Worm (Caenorhabditis elegans) whole organism, L1 larva: ENCODE measurements around the gene sra-32.

Experiments used
- C16A3.4 ChIP-seq: fragments of 150-350 bp; optimal IDR thresholded peaks from 2 replicates; lab custom pipeline; 2014; ENCODE audit warnings: missing biosample characterization, missing genetic modification characterization
- C34B4.2 ChIP-seq: sonication (generic microtip); optimal IDR thresholded peaks from 2 replicates; lab custom pipeline; 2017; ENCODE audit warnings: mild to moderate bottlenecking, missing genetic modification characterization, missing compliant biosample characterization
- F16B12.6 ChIP-seq: fragments of 150-350 bp; optimal IDR thresholded peaks from 2 replicates; lab custom pipeline; 2014; ENCODE audit warnings: missing biosample characterization, missing genetic modification characterization
- aha-1 ChIP-seq: fragments of 150-350 bp; optimal IDR thresholded peaks from 2 replicates; lab custom pipeline; 2014; ENCODE audit warnings: missing biosample characterization, missing genetic modification characterization
- blmp-1 ChIP-seq: fragments of 150-350 bp; optimal IDR thresholded peaks from 2 replicates; lab custom pipeline; 2014; ENCODE audit warnings: missing biosample characterization, missing genetic modification characterization
- ceh-8 ChIP-seq: fragments of 200-800 bp; sonication (Bioruptor generic); optimal IDR thresholded peaks from 2 replicates; lab custom pipeline; 2018; ENCODE audit warnings: mild to moderate bottlenecking, missing genetic modification characterization, moderate library complexity, missing compliant biosample characterization
- ceh-82 ChIP-seq, 3 experiments: fragments of 150-350 bp in 1 of 3; sonication (generic microtip) in 2 of 3; optimal IDR thresholded peaks; 2 replicates each; lab custom pipeline; 2014 to 2017; ENCODE audit warnings: missing biosample characterization in 3 of 3, missing genetic modification characterization in 3 of 3
- ceh-88 ChIP-seq: fragments of 200-800 bp; sonication (Bioruptor generic); IDR thresholded peaks from 2 replicates; pipeline ENCODE4 v1.3.6; 2022; ENCODE audit warnings: missing genetic modification characterization, missing compliant biosample characterization
- ceh-90 ChIP-seq: sonication (generic microtip); optimal IDR thresholded peaks from 2 replicates; lab custom pipeline; 2016; ENCODE audit warnings: missing genetic modification characterization, missing compliant biosample characterization
- dpl-1 ChIP-seq, 3 experiments: fragments of 150-350 bp in 2 of 3; sonication (generic microtip) in 1 of 3; optimal IDR thresholded peaks; 2 replicates each; lab custom pipeline; 2014 to 2017; ENCODE audit warnings: missing biosample characterization in 3 of 3, missing genetic modification characterization in 3 of 3, missing genetic modification reagents in 3 of 3
- efl-1 ChIP-seq, 4 experiments: fragments of 150-350 bp; optimal IDR thresholded peaks in 3 of 4; peaks in 1 of 4; 1 replicate in 1 of 4; 2 replicates in 3 of 4; lab custom pipeline; 2014; ENCODE audit warnings: missing biosample characterization in 2 of 4, missing genetic modification characterization in 2 of 4, missing genetic modification reagents in 2 of 4
- efl-3 ChIP-seq: fragments of 200-800 bp; sonication (Bioruptor generic); optimal IDR thresholded peaks from 2 replicates; lab custom pipeline; 2018; ENCODE audit warnings: mild to moderate bottlenecking, missing genetic modification characterization, missing compliant biosample characterization
- egl-27 ChIP-seq, 2 experiments: fragments of 150-350 bp in 1 of 2; sonication (generic microtip); optimal IDR thresholded peaks; 3 replicates each; lab custom pipeline; 2017 to 2018; ENCODE audit warnings: missing biosample characterization in 2 of 2, missing genetic modification characterization in 2 of 2, missing genetic modification reagents in 2 of 2
- elt-2 ChIP-seq: sonication (generic microtip); optimal IDR thresholded peaks from 2 replicates; lab custom pipeline; 2016; ENCODE audit warnings: missing genetic modification characterization, mild to moderate bottlenecking, inconsistent platforms, missing compliant biosample characterization, missing genetic modification reagents
- elt-3 ChIP-seq, 6 experiments: fragments of 150-350 bp in 1 of 6; sonication (generic microtip); optimal IDR thresholded peaks; 2 replicates each; lab custom pipeline; 2017 to 2018; ENCODE audit warnings: missing biosample characterization in 6 of 6, missing genetic modification characterization in 6 of 6, inconsistent platforms in 1 of 6
- fkh-4 ChIP-seq: sonication (generic microtip); optimal IDR thresholded peaks from 2 replicates; lab custom pipeline; 2016; ENCODE audit warnings: missing compliant biosample characterization, missing genetic modification characterization, borderline replicate concordance
- fkh-8 ChIP-seq: sonication (generic microtip); optimal IDR thresholded peaks from 2 replicates; lab custom pipeline; 2016; ENCODE audit warnings: mild to moderate bottlenecking, missing genetic modification characterization, missing compliant biosample characterization
- fos-1 ChIP-seq: fragments of 150-350 bp; optimal IDR thresholded peaks from 2 replicates; lab custom pipeline; 2014; ENCODE audit warnings: missing biosample characterization, missing genetic modification characterization
- grh-1 ChIP-seq: fragments of 200-800 bp; sonication (Bioruptor generic); IDR thresholded peaks from 2 replicates; pipeline ENCODE4 v1.3.6; 2022; ENCODE audit warnings: missing genetic modification reagents, missing genetic modification characterization, missing compliant biosample characterization
- hlh-17 ChIP-seq: fragments of 200-800 bp; sonication (Bioruptor generic); optimal IDR thresholded peaks from 2 replicates; lab custom pipeline; 2018; ENCODE audit warnings: missing genetic modification characterization, mild to moderate bottlenecking, missing compliant biosample characterization, moderate library complexity, borderline replicate concordance
- irx-1 ChIP-seq: sonication (generic microtip); optimal IDR thresholded peaks from 2 replicates; lab custom pipeline; 2016; ENCODE audit warnings: missing genetic modification characterization, missing compliant biosample characterization
- jun-1 ChIP-seq: fragments of 150-350 bp; optimal IDR thresholded peaks from 2 replicates; lab custom pipeline; 2014; ENCODE audit warnings: missing biosample characterization, missing genetic modification reagents, missing genetic modification characterization
- lin-13 ChIP-seq: fragments of 150-350 bp; optimal IDR thresholded peaks from 2 replicates; lab custom pipeline; 2014; ENCODE audit warnings: missing biosample characterization, missing genetic modification reagents, missing genetic modification characterization
- lin-14 ChIP-seq: fragments of 200-800 bp; sonication (Bioruptor generic); optimal IDR thresholded peaks from 2 replicates; lab custom pipeline; 2018; ENCODE audit warnings: mild to moderate bottlenecking, missing genetic modification characterization, moderate library complexity, missing compliant biosample characterization
- lin-15B ChIP-seq: fragments of 150-350 bp; sonication (generic microtip); optimal IDR thresholded peaks from 3 replicates; lab custom pipeline; 2014; ENCODE audit warnings: missing biosample characterization, missing genetic modification characterization
- lin-39 ChIP-seq: fragments of 150-350 bp; optimal IDR thresholded peaks from 2 replicates; lab custom pipeline; 2014; ENCODE audit warnings: missing biosample characterization, missing genetic modification reagents, missing genetic modification characterization
- lir-3 ChIP-seq: sonication (generic microtip); optimal IDR thresholded peaks from 2 replicates; lab custom pipeline; 2016; ENCODE audit warnings: mild to moderate bottlenecking, missing genetic modification characterization, moderate library complexity, missing compliant biosample characterization; ENCODE audit not compliant: poor library complexity
- mab-9 ChIP-seq: fragments of 200-800 bp; sonication (Bioruptor generic); IDR thresholded peaks from 2 replicates; pipeline ENCODE4 v1.3.6; 2022; ENCODE audit warnings: missing genetic modification reagents, missing genetic modification characterization, missing compliant biosample characterization
- mdl-1 ChIP-seq, 2 experiments: fragments of 150-350 bp; optimal IDR thresholded peaks; 2 replicates each; lab custom pipeline; 2014 to 2017; ENCODE audit warnings: missing biosample characterization in 2 of 2, missing genetic modification characterization in 2 of 2, inconsistent platforms in 1 of 2
- mep-1 ChIP-seq: fragments of 150-350 bp; optimal IDR thresholded peaks from 2 replicates; lab custom pipeline; 2014; ENCODE audit warnings: missing biosample characterization, missing genetic modification characterization
- nhr-11 ChIP-seq: fragments of 150-350 bp; optimal IDR thresholded peaks from 2 replicates; lab custom pipeline; 2014; ENCODE audit warnings: missing biosample characterization, missing genetic modification characterization
- nhr-19 ChIP-seq: fragments of 200-800 bp; sonication (Bioruptor generic); conservative IDR thresholded peaks from 2 replicates; pipeline ENCODE4 v1.3.6; 2022; ENCODE audit warnings: missing genetic modification characterization, missing compliant biosample characterization
- nhr-20 ChIP-seq: sonication (generic microtip); optimal IDR thresholded peaks from 2 replicates; lab custom pipeline; 2016; ENCODE audit warnings: mild to moderate bottlenecking, missing genetic modification characterization, missing compliant biosample characterization
- nhr-237 ChIP-seq: fragments of 150-350 bp; optimal IDR thresholded peaks from 2 replicates; lab custom pipeline; 2014; ENCODE audit warnings: missing biosample characterization, missing genetic modification characterization
- nhr-47 ChIP-seq: sonication (generic microtip); optimal IDR thresholded peaks from 2 replicates; lab custom pipeline; 2016; ENCODE audit warnings: mild to moderate bottlenecking, missing genetic modification characterization, moderate library complexity, missing compliant biosample characterization
- nhr-71 ChIP-seq: sonication (generic microtip); optimal IDR thresholded peaks from 2 replicates; lab custom pipeline; 2016; ENCODE audit warnings: mild to moderate bottlenecking, missing genetic modification characterization, moderate library complexity, missing compliant biosample characterization
- nhr-77 ChIP-seq: fragments of 150-350 bp; optimal IDR thresholded peaks from 2 replicates; lab custom pipeline; 2014; ENCODE audit warnings: missing biosample characterization, missing genetic modification characterization
- nhr-90 ChIP-seq: sonication (generic microtip); optimal IDR thresholded peaks from 2 replicates; lab custom pipeline; 2016; ENCODE audit warnings: mild to moderate bottlenecking, missing genetic modification characterization, missing compliant biosample characterization; ENCODE audit not compliant: poor library complexity
- pag-3 ChIP-seq: sonication (generic microtip); optimal IDR thresholded peaks from 2 replicates; lab custom pipeline; 2017; ENCODE audit warnings: missing genetic modification characterization, mild to moderate bottlenecking, missing compliant biosample characterization, antibody characterized with exemption, borderline replicate concordance; ENCODE audit not compliant: insufficient read depth
- pqm-1 ChIP-seq: sonication (generic microtip); optimal IDR thresholded peaks from 3 replicates; lab custom pipeline; 2017; ENCODE audit warnings: missing biosample characterization, missing genetic modification characterization
- rnt-1 ChIP-seq: sonication (generic microtip); optimal IDR thresholded peaks from 2 replicates; lab custom pipeline; 2016; ENCODE audit warnings: mild to moderate bottlenecking, missing genetic modification characterization, moderate library complexity, missing compliant biosample characterization
- skn-1 ChIP-seq: fragments of 150-350 bp; optimal IDR thresholded peaks from 2 replicates; lab custom pipeline; 2014; ENCODE audit warnings: missing biosample characterization, missing genetic modification characterization
- snpc-4 ChIP-seq: fragments of 150-350 bp; optimal IDR thresholded peaks from 2 replicates; lab custom pipeline; 2014; ENCODE audit warnings: missing biosample characterization, missing genetic modification characterization
- snu-23 ChIP-seq: sonication (generic microtip); optimal IDR thresholded peaks from 2 replicates; lab custom pipeline; 2016; ENCODE audit warnings: missing genetic modification characterization, missing compliant biosample characterization
- sox-4 ChIP-seq: sonication (generic microtip); optimal IDR thresholded peaks from 2 replicates; lab custom pipeline; 2016; ENCODE audit warnings: missing genetic modification characterization, missing compliant biosample characterization
- sptf-1 ChIP-seq: fragments of 150-350 bp; optimal IDR thresholded peaks from 2 replicates; lab custom pipeline; 2014; ENCODE audit warnings: missing biosample characterization, missing genetic modification characterization
- unc-130 ChIP-seq: fragments of 150-350 bp; optimal IDR thresholded peaks from 2 replicates; lab custom pipeline; 2017; ENCODE audit warnings: missing biosample characterization, missing genetic modification characterization, inconsistent platforms
- unc-86 ChIP-seq: sonication (generic microtip); optimal IDR thresholded peaks from 2 replicates; lab custom pipeline; 2016; ENCODE audit warnings: missing genetic modification characterization, missing compliant biosample characterization
- zip-4 ChIP-seq: fragments of 200-800 bp; sonication (Bioruptor generic); optimal IDR thresholded peaks from 2 replicates; lab custom pipeline; 2018; ENCODE audit warnings: mild to moderate bottlenecking, missing genetic modification characterization, moderate library complexity, missing compliant biosample characterization
- ztf-11 ChIP-seq, 2 experiments: sonication (generic microtip); optimal IDR thresholded peaks; 2 replicates each; lab custom pipeline; 2016 to 2017; ENCODE audit warnings: missing genetic modification characterization in 2 of 2, missing biosample characterization in 1 of 2, missing compliant biosample characterization in 1 of 2

sra-32 gene

DNA sequence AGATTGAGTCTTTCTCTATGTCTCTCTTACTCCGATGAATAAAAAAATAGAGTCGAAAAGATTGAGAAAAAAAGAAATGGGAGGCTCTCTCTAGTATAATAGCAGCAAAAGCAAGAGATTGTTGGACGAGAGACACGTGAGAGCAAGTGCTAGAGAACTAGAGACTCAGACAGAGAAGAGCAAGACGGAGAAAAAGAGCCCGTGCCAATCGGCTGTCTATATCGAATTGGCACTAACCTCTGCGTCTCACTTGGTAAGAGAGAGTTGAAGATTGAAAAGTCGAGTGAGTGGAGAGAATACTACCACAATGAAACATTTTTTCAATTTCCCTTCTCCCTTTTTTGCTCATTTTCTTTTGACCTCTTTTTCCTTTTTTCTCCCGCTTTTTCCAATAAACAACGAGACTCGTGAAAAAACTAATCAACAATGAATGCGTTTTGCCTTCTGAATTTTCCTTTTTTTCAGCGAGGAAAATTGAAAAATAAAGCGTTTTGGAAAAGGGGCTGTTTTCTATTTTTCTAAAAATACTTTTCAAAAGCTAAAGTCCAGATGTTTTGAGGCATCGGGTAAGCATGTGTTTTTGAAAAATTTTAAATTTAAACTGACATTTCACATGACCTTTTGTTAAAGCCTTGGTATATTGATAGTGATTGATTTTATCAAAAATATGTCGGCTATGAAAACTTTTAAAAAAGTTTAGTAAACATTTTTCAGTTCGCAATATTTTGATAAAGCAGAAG, 25.1 kb downstream of the sra-32 start (continued):
- TF ChIP-seq pqm-1 (no peak), nhr-237 (peak; percentile 16), mep-1 (peak; percentile 39), ztf-11 (tag; optimal IDR thresholded peaks at IDR 0.05; lab: Kevin White, UChicago) (no peak), lin-13 (GFP tag; lab: Kevin White, UChicago) (peak; percentile 39), fos-1 (tag; lab: Kevin White, UChicago) (peak; percentile 50), efl-1 (optimal IDR thresholded peaks at IDR 0.05; lab: Kevin White, UChicago) (peak; percentile 59 to 60), efl-1 (GFP tag; optimal IDR thresholded peaks at IDR 0.05 in 1 of 2; lab: Kevin White, UChicago) (peak; percentile 17 to 89), jun-1 (tag; lab: Kevin White, UChicago) (no peak), fkh-4 (tag; lab: Kevin White, UChicago) (peak; percentile 52), lir-3 (tag; lab: Kevin White, UChicago) (no peak), C16A3.4 (tag; lab: Kevin White, UChicago) (peak; percentile 9), ceh-82 (tag; optimal IDR thresholded peaks at IDR 0.05; lab: Kevin White, UChicago) (peak; percentile 43 to 74 (median 49)), nhr-71 (peak; percentile 84), nhr-20 (tag; lab: Kevin White, UChicago) (peak; percentile 39), unc-130 (tag; lab: Kevin White, UChicago) (no peak), F16B12.6 (no peak), fkh-8 (peak; percentile 86), lin-14 (GFP tag; lab: Kevin White, UChicago) (peak; percentile 94), ceh-90 (tag; lab: Kevin White, UChicago) (no peak), lin-39 (tag; lab: Kevin White, UChicago) (no peak), irx-1 (peak; percentile 30), ceh-8 (GFP tag; lab: Kevin White, UChicago) (peak; percentile 3), lin-15B (tag; lab: Kevin White, UChicago) (no peak), ceh-88 (GFP tag; lab: Robert Waterston, UW) (no peak), elt-2 (tag; lab: Kevin White, UChicago) (peak; percentile 45), nhr-77 (tag; lab: Kevin White, UChicago) (peak; percentile 55), mdl-1 (tag; optimal IDR thresholded peaks at IDR 0.05; lab: Kevin White, UChicago) (peak in 1 of 2 experiments; percentile 59), hlh-17 (GFP tag; lab: Kevin White, UChicago) (no peak), sox-4 (tag; lab: Kevin White, UChicago) (peak; percentile 7), dpl-1 (GFP tag; optimal IDR thresholded peaks at IDR 0.05; lab: Kevin White, UChicago) (peak; percentile 25 to 40 (median 26)), aha-1 (no peak), rnt-1 (tag; lab: Kevin White, UChicago) (peak; percentile 59), zip-4 (GFP tag; lab: Kevin White, UChicago) (no peak), snpc-4 (tag; lab: Kevin White, UChicago) (no peak), sptf-1 (tag; lab: Kevin White, UChicago) (no peak), C34B4.2 (tag; lab: Kevin White, UChicago) (no peak), nhr-47 (tag; lab: Kevin White, UChicago) (peak; percentile 73), skn-1 (tag; lab: Kevin White, UChicago) (no peak), nhr-19 (GFP tag; lab: Robert Waterston, UW) (peak; percentile 35), nhr-11 (tag; lab: Kevin White, UChicago) (no peak), blmp-1 (no peak), snu-23 (peak; percentile 78), nhr-90 (tag; lab: Kevin White, UChicago) (no peak), mab-9 (GFP tag; lab: Robert Waterston, UW) (no peak), egl-27 (tag; optimal IDR thresholded peaks at IDR 0.05; lab: Kevin White, UChicago) (peak; percentile 18 to 38), unc-86 (tag; lab: Kevin White, UChicago) (peak; percentile 77), efl-3 (GFP tag; lab: Kevin White, UChicago) (no peak), pag-3 (tag; lab: Kevin White, UChicago) (peak; percentile 83), grh-1 (GFP tag; lab: Robert Waterston, UW) (no peak), elt-3 (tag; optimal IDR thresholded peaks at IDR 0.05; lab: Kevin White, UChicago) (no peak)
